Worm (Caenorhabditis elegans) whole organism, midembryonic: Measurements from ENCODE around the gene srx-19.

Source experiments
- cog-1 ChIP-seq: sonication (generic microtip); optimal IDR thresholded peaks from 2 replicates; lab custom pipeline; 2016; ENCODE audit warnings: missing genetic modification characterization, missing compliant biosample characterization
- flt-1 ChIP-seq: fragments of 200-800 bp; sonication (Bioruptor generic); IDR thresholded peaks from 2 replicates; pipeline ENCODE4 v1.3.6; 2022; ENCODE audit warnings: missing genetic modification characterization, missing compliant biosample characterization
- med-1 ChIP-seq: sonication (generic microtip); optimal IDR thresholded peaks from 2 replicates; lab custom pipeline; 2017; ENCODE audit warnings: missing genetic modification characterization, mild to moderate bottlenecking, missing compliant biosample characterization, antibody characterized with exemption, missing genetic modification reagents; ENCODE audit not compliant: insufficient read depth
- ztf-29 ChIP-seq: fragments of 200-800 bp; sonication (Bioruptor generic); IDR thresholded peaks from 2 replicates; pipeline ENCODE4 v1.3.6; 2022; ENCODE audit warnings: missing genetic modification reagents, missing genetic modification characterization, missing compliant biosample characterization

ce11 chrIV:6859270-6859669 lies 13.8 kb upstream of the srx-19 start, which contains the start of gene R13H7.2:
- TF ChIP-seq flt-1 (GFP tag; lab: Robert Waterston, UW) (no peak), ztf-29 (GFP tag; lab: Robert Waterston, UW) (no peak), cog-1 (tag; lab: Kevin White, UChicago) (no peak), med-1 (GFP tag; lab: Kevin White, UChicago) (no peak)
